Worm (Caenorhabditis elegans) whole organism, L4 larva: ENCODE data around the gene srh-252.

Experiments used
- D1046.2 ChIP-seq: fragments of 200-800 bp; sonication (Bioruptor generic); IDR thresholded peaks from 2 replicates; pipeline ENCODE4 v1.3.6; 2022; ENCODE audit warnings: missing genetic modification characterization, missing compliant biosample characterization
- F10B5.3 ChIP-seq: sonication (generic microtip); optimal IDR thresholded peaks from 2 replicates; lab custom pipeline; 2016; ENCODE audit warnings: mild to moderate bottlenecking, missing genetic modification characterization, missing compliant biosample characterization
- F26F4.8 ChIP-seq: fragments of 200-800 bp; sonication (Bioruptor generic); conservative IDR thresholded peaks from 2 replicates; pipeline ENCODE4 v1.3.6; 2022; ENCODE audit warnings: missing genetic modification characterization, missing compliant biosample characterization
- R02D3.7 ChIP-seq: fragments of 150-350 bp; sonication (generic microtip); optimal IDR thresholded peaks from 3 replicates; lab custom pipeline; 2014; ENCODE audit warnings: missing biosample characterization, missing genetic modification characterization
- T20F7.1 ChIP-seq: fragments of 200-800 bp; sonication (Bioruptor generic); optimal IDR thresholded peaks from 2 replicates; lab custom pipeline; 2018; ENCODE audit warnings: mild to moderate bottlenecking, missing genetic modification characterization, missing compliant biosample characterization
- Y48G9A.11 ChIP-seq: fragments of 200-800 bp; sonication (Bioruptor generic); IDR thresholded peaks from 2 replicates; pipeline ENCODE4 v1.3.6; 2022; ENCODE audit warnings: missing genetic modification reagents, missing genetic modification characterization, missing compliant biosample characterization
- Y5F2A.4 ChIP-seq: fragments of 200-800 bp; sonication (Bioruptor generic); optimal IDR thresholded peaks from 2 replicates; lab custom pipeline; 2018; ENCODE audit warnings: mild to moderate bottlenecking, missing genetic modification characterization, missing compliant biosample characterization
- ama-1 ChIP-seq: fragments of 150-350 bp; optimal IDR thresholded peaks from 2 replicates; lab custom pipeline; 2014; ENCODE audit warnings: inconsistent platforms, mixed read lengths
- arid-1 ChIP-seq: fragments of 200-800 bp; sonication (Bioruptor generic); conservative IDR thresholded peaks from 2 replicates; pipeline ENCODE4 v1.3.6; 2022; ENCODE audit warnings: missing genetic modification reagents, missing genetic modification characterization, missing compliant biosample characterization
- ceh-32 ChIP-seq: sonication (generic microtip); optimal IDR thresholded peaks from 2 replicates; lab custom pipeline; 2016; ENCODE audit warnings: mild to moderate bottlenecking, missing genetic modification characterization, missing compliant biosample characterization; ENCODE audit not compliant: poor library complexity
- cey-2 ChIP-seq: sonication (generic microtip); optimal IDR thresholded peaks from 3 replicates; lab custom pipeline; 2017; ENCODE audit warnings: missing genetic modification characterization, mild to moderate bottlenecking, missing compliant biosample characterization, antibody characterized with exemption, borderline replicate concordance; ENCODE audit not compliant: insufficient read depth
- ctbp-1 ChIP-seq: fragments of 200-800 bp; sonication (Bioruptor generic); IDR thresholded peaks from 2 replicates; pipeline ENCODE4 v1.3.6; 2022; ENCODE audit warnings: missing genetic modification reagents, missing genetic modification characterization, missing compliant biosample characterization
- daf-16 ChIP-seq, 3 experiments: sonication (generic microtip); optimal IDR thresholded peaks; 2 replicates each; lab custom pipeline; 2016 to 2017; ENCODE audit warnings: missing genetic modification characterization in 3 of 3, missing genetic modification reagents in 3 of 3, mild to moderate bottlenecking in 2 of 3, missing compliant biosample characterization in 2 of 3, missing biosample characterization in 1 of 3, moderate library complexity in 1 of 3
- daf-19 ChIP-seq: fragments of 200-800 bp; sonication (Bioruptor generic); conservative IDR thresholded peaks from 2 replicates; pipeline ENCODE4 v1.3.6; 2022; ENCODE audit warnings: missing genetic modification characterization, missing compliant biosample characterization
- dmd-6 ChIP-seq: fragments of 200-800 bp; sonication (Bioruptor generic); IDR thresholded peaks from 2 replicates; pipeline ENCODE4 v1.3.6; 2022; ENCODE audit warnings: missing genetic modification reagents, missing genetic modification characterization, missing compliant biosample characterization
- dmd-8 ChIP-seq: fragments of 200-800 bp; sonication (Bioruptor generic); IDR thresholded peaks from 2 replicates; pipeline ENCODE4 v1.3.6; 2022; ENCODE audit warnings: missing genetic modification characterization, missing compliant biosample characterization
- fkh-10 ChIP-seq: fragments of 150-350 bp; optimal IDR thresholded peaks from 2 replicates; lab custom pipeline; 2014; ENCODE audit warnings: missing biosample characterization, missing genetic modification reagents, missing genetic modification characterization
- hmg-1.1 ChIP-seq: fragments of 200-800 bp; sonication (Bioruptor generic); IDR thresholded peaks from 2 replicates; pipeline ENCODE4 v1.3.6; 2022; ENCODE audit warnings: missing genetic modification reagents, missing genetic modification characterization, missing compliant biosample characterization
- jun-1 ChIP-seq: fragments of 150-350 bp; optimal IDR thresholded peaks from 2 replicates; lab custom pipeline; 2014; ENCODE audit warnings: missing biosample characterization, missing genetic modification reagents, missing genetic modification characterization
- lin-1 ChIP-seq: fragments of 200-800 bp; sonication (Bioruptor generic); IDR thresholded peaks from 2 replicates; pipeline ENCODE4 v1.3.6; 2022; ENCODE audit warnings: missing genetic modification reagents, missing genetic modification characterization, missing compliant biosample characterization
- lin-15B ChIP-seq: fragments of 150-350 bp; sonication (generic microtip); optimal IDR thresholded peaks from 3 replicates; lab custom pipeline; 2014; ENCODE audit warnings: missing biosample characterization, missing genetic modification characterization
- lin-29 ChIP-seq: fragments of 200-800 bp; sonication (Bioruptor generic); IDR thresholded peaks from 2 replicates; pipeline ENCODE4 v1.3.6; 2022; ENCODE audit warnings: missing genetic modification reagents, missing genetic modification characterization, missing compliant biosample characterization
- lin-39 ChIP-seq: fragments of 150-350 bp; optimal IDR thresholded peaks from 2 replicates; lab custom pipeline; 2014; ENCODE audit warnings: missing biosample characterization, missing genetic modification reagents, missing genetic modification characterization
- mxl-2 ChIP-seq: fragments of 200-800 bp; sonication (Bioruptor generic); conservative IDR thresholded peaks from 2 replicates; pipeline ENCODE4 v1.3.6; 2022; ENCODE audit warnings: missing genetic modification reagents, missing genetic modification characterization, missing compliant biosample characterization
- nhr-10 ChIP-seq: fragments of 150-350 bp; optimal IDR thresholded peaks from 2 replicates; lab custom pipeline; 2014; ENCODE audit warnings: missing biosample characterization, missing genetic modification characterization
- nhr-111 ChIP-seq: fragments of 200-800 bp; sonication (Bioruptor generic); optimal IDR thresholded peaks from 2 replicates; lab custom pipeline; 2018; ENCODE audit warnings: mild to moderate bottlenecking, missing genetic modification characterization, missing compliant biosample characterization
- nhr-25 ChIP-seq: sonication (generic microtip); optimal IDR thresholded peaks from 2 replicates; lab custom pipeline; 2017; ENCODE audit warnings: missing genetic modification characterization, mild to moderate bottlenecking, missing compliant biosample characterization, antibody characterized with exemption, moderate library complexity, borderline replicate concordance; ENCODE audit not compliant: insufficient read depth
- nhr-28 ChIP-seq: fragments of 150-350 bp; optimal IDR thresholded peaks from 2 replicates; lab custom pipeline; 2014; ENCODE audit warnings: missing biosample characterization, missing genetic modification characterization
- nhr-41 ChIP-seq: fragments of 200-800 bp; sonication (Bioruptor generic); IDR thresholded peaks from 2 replicates; pipeline ENCODE4 v1.3.6; 2022; ENCODE audit warnings: missing genetic modification reagents, missing genetic modification characterization, missing compliant biosample characterization
- nhr-77 ChIP-seq: fragments of 150-350 bp; optimal IDR thresholded peaks from 2 replicates; lab custom pipeline; 2014; ENCODE audit warnings: missing biosample characterization, missing genetic modification characterization
- php-3 ChIP-seq: fragments of 200-800 bp; sonication (Bioruptor generic); IDR thresholded peaks from 2 replicates; pipeline ENCODE4 v1.3.6; 2022; ENCODE audit warnings: missing genetic modification reagents, missing genetic modification characterization, missing compliant biosample characterization
- pqm-1 ChIP-seq: sonication (generic microtip); optimal IDR thresholded peaks from 2 replicates; lab custom pipeline; 2017; ENCODE audit warnings: missing biosample characterization, missing genetic modification characterization
- rbr-2 ChIP-seq: sonication (generic microtip); optimal IDR thresholded peaks from 2 replicates; lab custom pipeline; 2016; ENCODE audit warnings: missing genotype, missing genetic modification characterization, missing compliant biosample characterization
- sdz-12 ChIP-seq: fragments of 200-800 bp; sonication (Bioruptor generic); optimal IDR thresholded peaks from 2 replicates; lab custom pipeline; 2018; ENCODE audit warnings: mild to moderate bottlenecking, missing genetic modification characterization, missing compliant biosample characterization
- set-16 ChIP-seq: fragments of 200-800 bp; sonication (Bioruptor generic); IDR thresholded peaks from 2 replicates; pipeline ENCODE4 v1.3.6; 2022; ENCODE audit warnings: missing genetic modification reagents, missing genetic modification characterization, missing compliant biosample characterization
- spr-1 ChIP-seq: sonication (generic microtip); optimal IDR thresholded peaks from 2 replicates; lab custom pipeline; 2016; ENCODE audit warnings: mild to moderate bottlenecking, missing genetic modification characterization, missing compliant biosample characterization
- spr-3 ChIP-seq: fragments of 200-800 bp; sonication (Bioruptor generic); optimal IDR thresholded peaks from 2 replicates; lab custom pipeline; 2018; ENCODE audit warnings: mild to moderate bottlenecking, missing genetic modification characterization, missing compliant biosample characterization
- tag-97 ChIP-seq: fragments of 200-800 bp; sonication (Bioruptor generic); IDR thresholded peaks from 2 replicates; pipeline ENCODE4 v1.3.6; 2022; ENCODE audit warnings: missing genetic modification characterization, missing compliant biosample characterization
- tra-1 ChIP-seq: fragments of 200-800 bp; sonication (Bioruptor generic); IDR thresholded peaks from 2 replicates; pipeline ENCODE4 v1.3.6; 2022; ENCODE audit warnings: missing genetic modification reagents, missing genetic modification characterization, missing compliant biosample characterization
- unc-62 ChIP-seq, 3 experiments: fragments of 150-350 bp in 1 of 3; sonication (generic microtip); optimal IDR thresholded peaks in 2 of 3; peaks in 1 of 3; 1 replicate in 1 of 3; 2 replicates in 2 of 3; lab custom pipeline; 2014 to 2017; ENCODE audit warnings: missing biosample characterization in 3 of 3, missing genetic modification characterization in 3 of 3, missing genetic modification reagents in 3 of 3, missing genotype in 1 of 3
- vab-7 ChIP-seq: fragments of 200-800 bp; sonication (Bioruptor generic); IDR thresholded peaks from 2 replicates; pipeline ENCODE4 v1.3.6; 2022; ENCODE audit warnings: missing genetic modification reagents, missing genetic modification characterization, missing compliant biosample characterization

srh-252 gene

DNA sequence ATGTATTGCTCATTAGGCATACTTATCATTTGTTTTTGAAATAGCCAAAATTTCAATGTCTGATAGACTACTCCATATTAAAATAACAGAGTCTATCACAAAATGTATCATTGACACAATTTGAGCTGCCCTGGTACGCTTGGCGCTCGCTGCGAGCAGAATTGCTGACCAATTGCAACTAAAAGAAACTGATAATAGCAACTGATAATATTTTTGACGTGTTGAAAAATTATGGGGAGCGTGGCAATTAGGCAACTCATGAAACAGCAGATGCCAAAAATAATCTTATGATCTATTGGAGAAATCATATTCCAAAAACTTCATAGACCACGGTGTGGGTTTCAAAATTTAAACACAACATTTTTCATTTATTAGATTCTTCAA lies 18.1 kb upstream of the srh-252 start (continued):
- TF ChIP-seq lin-1 (GFP tag; lab: Robert Waterston, UW) (no peak), daf-19 (GFP tag; lab: Robert Waterston, UW) (no peak), lin-29 (GFP tag; lab: Robert Waterston, UW) (no peak), lin-39 (tag; lab: Kevin White, UChicago) (no peak), php-3 (GFP tag; lab: Robert Waterston, UW) (no peak), nhr-111 (GFP tag; lab: Kevin White, UChicago) (no peak), jun-1 (no peak), nhr-77 (tag; lab: Kevin White, UChicago) (no peak), spr-3 (no peak), dmd-8 (GFP tag; lab: Robert Waterston, UW) (no peak), arid-1 (GFP tag; lab: Robert Waterston, UW) (no peak), Y5F2A.4 (GFP tag; lab: Kevin White, UChicago) (no peak), nhr-10 (tag; lab: Kevin White, UChicago) (no peak), R02D3.7 (tag; lab: Kevin White, UChicago) (no peak), lin-15B (tag; lab: Kevin White, UChicago) (no peak)

DNA sequence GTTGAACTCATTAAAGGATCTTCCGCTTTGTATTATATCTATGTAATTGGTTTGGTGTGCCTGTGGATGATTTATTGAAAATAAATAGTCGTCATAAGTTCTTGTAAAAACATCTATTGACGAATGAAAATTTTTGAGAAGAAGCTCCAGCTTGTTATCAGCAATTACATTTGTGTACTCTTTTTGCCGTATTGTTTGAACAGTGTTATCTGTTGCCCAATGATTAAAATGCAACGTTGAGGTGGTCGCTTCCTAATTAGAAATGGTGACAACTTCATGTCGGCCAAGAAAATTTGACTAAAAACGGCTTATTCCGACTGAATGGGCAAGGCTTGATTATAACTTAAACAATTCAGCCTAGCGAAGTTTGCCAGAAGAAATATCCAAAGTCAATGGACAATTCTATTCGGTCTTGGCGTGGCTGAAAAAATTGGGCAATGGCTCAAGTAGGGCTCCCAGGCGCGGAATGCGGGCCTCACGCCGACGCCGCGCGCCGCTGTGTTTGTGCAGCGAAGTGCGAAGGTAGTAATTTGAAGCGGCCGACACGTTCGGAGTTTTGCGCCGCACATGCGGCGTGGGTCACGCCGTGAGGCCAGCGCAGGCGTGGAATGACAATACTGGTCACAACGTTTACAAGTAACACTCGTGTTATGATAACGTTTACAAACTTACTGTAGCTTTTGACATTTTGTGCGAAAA lies 17.5 kb upstream of the srh-252 start:
- TF ChIP-seq sdz-12 (GFP tag; lab: Kevin White, UChicago) (no peak), tag-97 (no peak), T20F7.1 (GFP tag; lab: Kevin White, UChicago) (no peak), daf-19 (GFP tag; lab: Robert Waterston, UW) (no peak), pqm-1 (tag; lab: Kevin White, UChicago) (peak; percentile 77), ceh-32 (tag; lab: Kevin White, UChicago) (no peak), daf-16 (GFP tag; optimal IDR thresholded peaks at IDR 0.05; lab: Kevin White, UChicago) (no peak), daf-16 (tag; optimal IDR thresholded peaks at IDR 0.05; lab: Kevin White, UChicago) (peak; percentile 55), vab-7 (GFP tag; lab: Robert Waterston, UW) (0 out of 2 replicates have a peak, but pooled peaks have one; percentile 16), F10B5.3 (tag; lab: Kevin White, UChicago) (no peak), mxl-2 (GFP tag; lab: Robert Waterston, UW) (no peak), tra-1 (GFP tag; lab: Robert Waterston, UW) (no peak), nhr-28 (tag; lab: Kevin White, UChicago) (peak; percentile 21), rbr-2 (tag; lab: Kevin White, UChicago) (no peak), hmg-1.1 (no peak), nhr-10 (tag; lab: Kevin White, UChicago) (no peak), Y48G9A.11 (GFP tag; lab: Robert Waterston, UW) (no peak), ctbp-1 (no peak), nhr-25 (tag; lab: Kevin White, UChicago) (no peak), dmd-6 (GFP tag; lab: Robert Waterston, UW) (peak; percentile 8; the same call in 1 of the 2 replicates), D1046.2 (GFP tag; lab: Robert Waterston, UW) (no peak), ama-1 (lab: Kevin White, UChicago) (no peak), F26F4.8 (GFP tag; lab: Robert Waterston, UW) (no peak), set-16 (peak; percentile 81), cey-2 (tag; lab: Kevin White, UChicago) (no peak), unc-62 (GFP tag; optimal IDR thresholded peaks at IDR 0.05 in 1 of 2; lab: Kevin White, UChicago) (peak in 1 of 2 experiments; percentile 5), unc-62 (tag; optimal IDR thresholded peaks at IDR 0.05; lab: Kevin White, UChicago) (no peak), nhr-41 (GFP tag; lab: Robert Waterston, UW) (no peak), fkh-10 (GFP tag; lab: Kevin White, UChicago) (no peak), spr-1 (tag; lab: Kevin White, UChicago) (no peak), arid-1 (GFP tag; lab: Robert Waterston, UW) (no peak), nhr-111 (GFP tag; lab: Kevin White, UChicago) (no peak)
- TF ChIP-seq, all 104 proteins: peak for 7
